Fruit fly (Drosophila melanogaster) whole organism, embryonic: ENCODE data around the gene CG17327.

ENCODE experiments used
- Ada2b ChIP-seq: fragments of 200-800 bp; sonication (Bioruptor generic); IDR thresholded peaks from 2 replicates; pipeline ENCODE4 v1.3.6; 2022; ENCODE audit warnings: missing biosample characterization, missing genetic modification characterization
- Adf1 ChIP-seq: fragments of 200-800 bp; sonication (Bioruptor generic); IDR thresholded peaks from 2 replicates; pipeline ENCODE4 v1.3.6; 2022; ENCODE audit warnings: missing biosample characterization, missing genetic modification characterization
- Awh ChIP-seq: fragments of 200-800 bp; sonication (Bioruptor generic); IDR thresholded peaks from 2 replicates; pipeline ENCODE4, ENCODE4 v1.3.6; 2022; ENCODE audit warnings: missing biosample characterization, missing genetic modification characterization
- CG10209 ChIP-seq: fragments of 200-800 bp; sonication (Bioruptor generic); optimal IDR thresholded peaks from 3 replicates; lab custom pipeline; 2017; ENCODE audit warnings: missing biosample characterization, mild to moderate bottlenecking, missing genetic modification characterization, missing genetic modification reagents
- CG10267 ChIP-seq: fragments of 200-800 bp; sonication (Bioruptor generic); optimal IDR thresholded peaks from 2 replicates; lab custom pipeline; 2018; ENCODE audit warnings: missing biosample characterization, mild to moderate bottlenecking, missing genetic modification characterization, moderate library complexity
- CG13775 ChIP-seq: fragments of 200-800 bp; sonication (Bioruptor generic); optimal IDR thresholded peaks from 3 replicates; lab custom pipeline; 2017; ENCODE audit warnings: missing biosample characterization, mild to moderate bottlenecking, missing genetic modification characterization
- CG16813 ChIP-seq: fragments of 200-800 bp; sonication (Bioruptor generic); IDR thresholded peaks from 3 replicates; pipeline ENCODE4 v1.3.6; 2022; ENCODE audit warnings: missing biosample characterization, missing genetic modification characterization; ENCODE audit not compliant: partially characterized antibody
- CG17361 ChIP-seq: fragments of 200-800 bp; sonication (Bioruptor generic); IDR thresholded peaks from 3 replicates; pipeline ENCODE4 v1.3.6; 2022; ENCODE audit warnings: missing biosample characterization, missing genetic modification characterization
- CG17385 ChIP-seq: fragments of 200-800 bp; sonication (Bioruptor generic); optimal IDR thresholded peaks from 3 replicates; lab custom pipeline; 2018; ENCODE audit warnings: missing biosample characterization, mild to moderate bottlenecking, missing genetic modification characterization
- CG2116 ChIP-seq: fragments of 200-800 bp; sonication (Bioruptor generic); optimal IDR thresholded peaks from 3 replicates; lab custom pipeline; 2018; ENCODE audit warnings: missing biosample characterization, mild to moderate bottlenecking, missing genetic modification characterization
- CG32767 ChIP-seq: fragments of 200-800 bp; sonication (Bioruptor generic); IDR thresholded peaks from 2 replicates; pipeline ENCODE4 v1.3.6; 2022; ENCODE audit warnings: missing biosample characterization, missing genetic modification characterization
- CG3407 ChIP-seq: fragments of 200-800 bp; sonication (Bioruptor generic); optimal IDR thresholded peaks from 2 replicates; lab custom pipeline; 2018; ENCODE audit warnings: missing biosample characterization, mild to moderate bottlenecking, missing genetic modification characterization
- CG4424 ChIP-seq: fragments of 200-800 bp; sonication (Bioruptor generic); optimal IDR thresholded peaks from 3 replicates; lab custom pipeline; 2016; ENCODE audit warnings: missing biosample characterization, missing genetic modification characterization
- CG6272 ChIP-seq: fragments of 200-800 bp; sonication (Bioruptor generic); IDR thresholded peaks from 2 replicates; pipeline ENCODE4 v1.3.6; 2022; ENCODE audit warnings: missing biosample characterization, missing genetic modification characterization
- CG6654 ChIP-seq: fragments of 200-800 bp; sonication (Bioruptor generic); optimal IDR thresholded peaks from 2 replicates; lab custom pipeline; 2017; ENCODE audit warnings: missing biosample characterization, mild to moderate bottlenecking, missing genetic modification characterization
- CG8290 ChIP-seq, 3 experiments: fragments of 200-800 bp; sonication (Bioruptor generic); optimal IDR thresholded peaks; 2 replicates each; lab custom pipeline; 2016 to 2019; ENCODE audit warnings: missing biosample characterization in 3 of 3, missing genetic modification characterization in 3 of 3, mild to moderate bottlenecking in 2 of 3, moderate library complexity in 1 of 3
- Dad ChIP-seq: fragments of 200-800 bp; sonication (Bioruptor generic); optimal IDR thresholded peaks from 3 replicates; lab custom pipeline; 2016; ENCODE audit warnings: missing biosample characterization, missing genetic modification characterization
- Dll ChIP-seq: fragments of 200-800 bp; sonication (Bioruptor generic); IDR thresholded peaks from 4 replicates; pipeline ENCODE4 v1.3.6; 2022; ENCODE audit warnings: missing biosample characterization, missing genetic modification characterization; ENCODE audit not compliant: partially characterized antibody
- Elba2 ChIP-seq: fragments of 200-800 bp; sonication (Bioruptor generic); optimal IDR thresholded peaks from 3 replicates; lab custom pipeline; 2016; ENCODE audit warnings: missing biosample characterization, missing genetic modification characterization
- Ets65A ChIP-seq: fragments of 200-800 bp; sonication (Bioruptor generic); peaks from one replicate; lab custom pipeline; 2016; ENCODE audit warnings: missing biosample characterization, missing genetic modification characterization
- HLH4C ChIP-seq: fragments of 200-800 bp; sonication (Bioruptor generic); IDR thresholded peaks from 3 replicates; pipeline ENCODE4 v1.3.6; 2022; ENCODE audit warnings: missing biosample characterization, missing genetic modification characterization; ENCODE audit not compliant: partially characterized antibody
- Hand ChIP-seq: fragments of 200-800 bp; sonication (Bioruptor generic); optimal IDR thresholded peaks from 2 replicates; lab custom pipeline; 2017; ENCODE audit warnings: mild to moderate bottlenecking, missing biosample characterization, missing genetic modification reagents, missing genetic modification characterization
- Hmx ChIP-seq: fragments of 200-800 bp; sonication (Bioruptor generic); optimal IDR thresholded peaks from 2 replicates; lab custom pipeline; 2016; ENCODE audit warnings: missing biosample characterization, missing genetic modification characterization
- Meics ChIP-seq: fragments of 200-800 bp; sonication (Bioruptor generic); optimal IDR thresholded peaks from 2 replicates; lab custom pipeline; 2017; ENCODE audit warnings: missing biosample characterization, mild to moderate bottlenecking, missing genetic modification characterization
- Mes4 ChIP-seq: fragments of 200-800 bp; sonication (Bioruptor generic); optimal IDR thresholded peaks from 2 replicates; lab custom pipeline; 2016; ENCODE audit warnings: missing biosample characterization, missing genetic modification characterization
- ase ChIP-seq: fragments of 200-800 bp; sonication (Bioruptor generic); IDR thresholded peaks from 3 replicates; pipeline ENCODE4 v1.3.6; 2022; ENCODE audit warnings: missing biosample characterization, missing genetic modification characterization
- az2 ChIP-seq: fragments of 200-800 bp; sonication (Bioruptor generic); optimal IDR thresholded peaks from 3 replicates; lab custom pipeline; 2016; ENCODE audit warnings: missing biosample characterization, missing genetic modification characterization
- cg ChIP-seq: fragments of 200-800 bp; sonication (Bioruptor generic); optimal IDR thresholded peaks from 3 replicates; lab custom pipeline; 2019; ENCODE audit warnings: missing biosample characterization, mild to moderate bottlenecking, missing genetic modification characterization, moderate library complexity
- chinmo ChIP-seq: fragments of 200-800 bp; sonication (Bioruptor generic); IDR thresholded peaks from 4 replicates; pipeline ENCODE4 v1.3.6; 2022; ENCODE audit warnings: missing biosample characterization, missing genetic modification characterization; ENCODE audit not compliant: partially characterized antibody
- chn ChIP-seq: fragments of 200-800 bp; sonication (Bioruptor generic); optimal IDR thresholded peaks from 2 replicates; lab custom pipeline; 2016; ENCODE audit warnings: missing biosample characterization, missing genetic modification characterization
- crc ChIP-seq: fragments of 200-800 bp; sonication (Bioruptor generic); optimal IDR thresholded peaks from 2 replicates; lab custom pipeline; 2016; ENCODE audit warnings: missing biosample characterization, missing genetic modification characterization
- dimm ChIP-seq: fragments of 200-800 bp; sonication (Bioruptor generic); IDR thresholded peaks from 2 replicates; pipeline ENCODE4 v1.3.6; 2022; ENCODE audit warnings: missing biosample characterization, missing genetic modification characterization
- dysf ChIP-seq: fragments of 200-800 bp; sonication (Bioruptor generic); IDR thresholded peaks from 3 replicates; pipeline ENCODE4 v1.3.6; 2022; ENCODE audit warnings: missing biosample characterization, missing genetic modification characterization
- en ChIP-seq: fragments of 200-800 bp; sonication (Bioruptor generic); optimal IDR thresholded peaks from 2 replicates; lab custom pipeline; 2016; ENCODE audit warnings: missing biosample characterization, missing genetic modification characterization
- fru ChIP-seq: fragments of >200 bp; optimal IDR thresholded peaks from 2 replicates; lab custom pipeline; 2017
- gsb ChIP-seq: fragments of 200-800 bp; sonication (Bioruptor generic); IDR thresholded peaks from 2 replicates; pipeline ENCODE4 v1.3.6; 2022; ENCODE audit warnings: missing biosample characterization, missing genetic modification characterization
- kay ChIP-seq: fragments of 200-800 bp; sonication (Bioruptor generic); optimal IDR thresholded peaks from 2 replicates; lab custom pipeline; 2016; ENCODE audit warnings: missing biosample characterization, missing genetic modification characterization
- ken ChIP-seq: fragments of 200-800 bp; sonication (Bioruptor generic); IDR thresholded peaks from 3 replicates; pipeline ENCODE4 v1.3.6; 2022; ENCODE audit warnings: missing biosample characterization, missing genetic modification characterization
- kni ChIP-seq: fragments of 200-800 bp; sonication (Bioruptor generic); optimal IDR thresholded peaks from 3 replicates; lab custom pipeline; 2017; ENCODE audit warnings: mild to moderate bottlenecking, missing biosample characterization, missing genetic modification reagents, missing genetic modification characterization
- lbe ChIP-seq: fragments of 200-800 bp; sonication (Bioruptor generic); optimal IDR thresholded peaks from 2 replicates; lab custom pipeline; 2016; ENCODE audit warnings: missing biosample characterization, mild to moderate bottlenecking, missing genetic modification characterization
- peb ChIP-seq: fragments of 200-800 bp; sonication (Bioruptor generic); IDR thresholded peaks from 2 replicates; pipeline ENCODE4 v1.3.6; 2022; ENCODE audit warnings: missing biosample characterization, missing genetic modification characterization
- pnt ChIP-seq: fragments of 200-800 bp; sonication (Bioruptor generic); optimal IDR thresholded peaks from 3 replicates; lab custom pipeline; 2016; ENCODE audit warnings: missing biosample characterization, missing genetic modification characterization
- sisA ChIP-seq: fragments of 200-800 bp; sonication (Bioruptor generic); IDR thresholded peaks from 2 replicates; pipeline ENCODE4 v1.3.6; 2022; ENCODE audit warnings: missing biosample characterization, missing genetic modification characterization
- slp2 ChIP-seq: fragments of 200-800 bp; sonication (Bioruptor generic); optimal IDR thresholded peaks from 2 replicates; lab custom pipeline; 2016; ENCODE audit warnings: missing biosample characterization, missing genetic modification characterization
- sr ChIP-seq: fragments of 200-800 bp; sonication (Bioruptor generic); IDR thresholded peaks from 3 replicates; pipeline ENCODE4 v1.3.6; 2022; ENCODE audit warnings: missing biosample characterization, missing genetic modification characterization
- tio ChIP-seq: fragments of 200-800 bp; sonication (Bioruptor generic); optimal IDR thresholded peaks from 2 replicates; lab custom pipeline; 2017; ENCODE audit warnings: missing biosample characterization, missing genetic modification characterization, inconsistent platforms
- tna ChIP-seq: fragments of 200-800 bp; sonication (Bioruptor generic); IDR thresholded peaks from 2 replicates; pipeline ENCODE4 v1.3.6; 2022; ENCODE audit warnings: missing biosample characterization, missing genetic modification characterization; ENCODE audit not compliant: partially characterized antibody
- zen2 ChIP-seq: fragments of 200-800 bp; sonication (Bioruptor generic); IDR thresholded peaks from 3 replicates; pipeline ENCODE4 v1.3.6; 2022; ENCODE audit warnings: missing biosample characterization, missing genetic modification characterization; ENCODE audit not compliant: partially characterized antibody
- zfh1 ChIP-seq: fragments of 200-800 bp; sonication (Bioruptor generic); IDR thresholded peaks from 3 replicates; pipeline ENCODE4 v1.3.6; 2022; ENCODE audit warnings: missing biosample characterization, missing genetic modification characterization

Gene CG17327

dm6 chr3R:13015811-13016766, 18.6 kb upstream of the CG17327 start (continued):
- no peak for TF ChIP-seq Dad
- no peak for TF ChIP-seq Ada2b (GFP tag; lab: Robert Waterston, UW)
- TF ChIP-seq Awh (GFP tag; lab: Robert Waterston, UW) = 0 out of 2 replicates have a peak, but pooled peaks have one; percentile 26
- no peak for TF ChIP-seq dimm (GFP tag; lab: Robert Waterston, UW)
- TF ChIP-seq crc = no peak
- TF ChIP-seq en (GFP tag; lab: Kevin White, UChicago) = peak; percentile 20
- no peak for TF ChIP-seq zfh1
- no peak for TF ChIP-seq Hmx (GFP tag; lab: Kevin White, UChicago)
- no peak for TF ChIP-seq chn
- no peak for TF ChIP-seq CG10267 (tag; lab: Kevin White, UChicago)
- TF ChIP-seq zen2 = no peak
- peak; percentile 29; the same call in 1 of the 3 replicates for TF ChIP-seq dysf (GFP tag; lab: Robert Waterston, UW)
- TF ChIP-seq sr (GFP tag; lab: Robert Waterston, UW) = no peak
- no peak for TF ChIP-seq tna (GFP tag; lab: Robert Waterston, UW)
- TF ChIP-seq lbe (GFP tag; lab: Kevin White, UChicago) = peak; percentile 57
- peak; percentile 1 for TF ChIP-seq CG17385 (GFP tag; lab: Kevin White, UChicago)
- TF ChIP-seq sisA (GFP tag; lab: Robert Waterston, UW) = no peak
- TF ChIP-seq fru (lab: Kevin White, UChicago) = no peak
- peak; percentile 53 for TF ChIP-seq Adf1 (GFP tag; lab: Robert Waterston, UW)
- no peak for TF ChIP-seq peb
- TF ChIP-seq Meics (GFP tag; lab: Kevin White, UChicago) = peak; percentile 5
- TF ChIP-seq Elba2 (GFP tag; lab: Kevin White, UChicago) = no peak
- TF ChIP-seq CG2116 (GFP tag; lab: Kevin White, UChicago) = no peak
- 0 out of 2 replicates have a peak, but pooled peaks have one; percentile 14 for TF ChIP-seq CG32767 (GFP tag; lab: Robert Waterston, UW)
- no peak for TF ChIP-seq gsb (GFP tag; lab: Robert Waterston, UW)
- no peak for TF ChIP-seq ase (GFP tag; lab: Robert Waterston, UW)
- TF ChIP-seq Dll (GFP tag; lab: Robert Waterston, UW) = no peak
- peak; percentile 69 for TF ChIP-seq cg (GFP tag; lab: Kevin White, UChicago)
- no peak for TF ChIP-seq Ets65A (GFP tag; lab: Kevin White, UChicago)
- no peak for TF ChIP-seq Hand (GFP tag; lab: Kevin White, UChicago)
- no peak for TF ChIP-seq ken (GFP tag; lab: Robert Waterston, UW)
- TF ChIP-seq CG10209 (GFP tag; lab: Kevin White, UChicago) = no peak
- no peak for TF ChIP-seq az2 (GFP tag; lab: Kevin White, UChicago)
- peak; percentile 64; the same call in 2 of the 4 replicates for TF ChIP-seq chinmo (GFP tag; lab: Robert Waterston, UW)
- TF ChIP-seq HLH4C (GFP tag; lab: Robert Waterston, UW) = no peak
- TF ChIP-seq tio (GFP tag; lab: Kevin White, UChicago) = no peak
- peak; percentile 56 for TF ChIP-seq kni (GFP tag; lab: Kevin White, UChicago)
- no peak for TF ChIP-seq CG8290 (GFP tag; optimal IDR thresholded peaks at IDR 0.05; lab: Kevin White, UChicago)
- peak in 1 of 2 experiments; percentile 35 for TF ChIP-seq CG8290 (tag; optimal IDR thresholded peaks at IDR 0.05; lab: Kevin White, UChicago)
- TF ChIP-seq pnt (GFP tag; lab: Kevin White, UChicago) = no peak
- TF ChIP-seq CG4424 (GFP tag; lab: Kevin White, UChicago) = no peak
- TF ChIP-seq CG17361 (GFP tag; lab: Robert Waterston, UW) = 0 out of 3 replicates have a peak, but pooled peaks have one; percentile 12
- no peak for TF ChIP-seq CG13775 (GFP tag; lab: Kevin White, UChicago)
- TF ChIP-seq kay (GFP tag; lab: Kevin White, UChicago) = no peak
- TF ChIP-seq CG3407 = no peak
- no peak for TF ChIP-seq CG16813 (GFP tag; lab: Robert Waterston, UW)
- TF ChIP-seq CG6272 (GFP tag; lab: Robert Waterston, UW) = no peak
- no peak for TF ChIP-seq slp2 (GFP tag; lab: Kevin White, UChicago)
- TF ChIP-seq Mes4 = no peak
- no peak for TF ChIP-seq CG6654
